Worm (Caenorhabditis elegans) whole organism, young adult: ENCODE measurements around the gene ZK856.5.

Experiments
- B0261.1 ChIP-seq: sonication (generic microtip); optimal IDR thresholded peaks from 2 replicates; lab custom pipeline; 2016; ENCODE audit warnings: mild to moderate bottlenecking, missing genetic modification characterization, moderate library complexity, missing compliant biosample characterization
- B0336.3 ChIP-seq: fragments of 200-800 bp; sonication (Bioruptor generic); IDR thresholded peaks from 2 replicates; pipeline ENCODE4 v1.3.6; 2022; ENCODE audit warnings: missing genetic modification characterization, missing compliant biosample characterization
- C06A6.2 ChIP-seq: fragments of 200-800 bp; sonication (Bioruptor generic); conservative IDR thresholded peaks from 2 replicates; pipeline ENCODE4 v1.3.6; 2022; ENCODE audit warnings: missing genetic modification characterization, missing compliant biosample characterization
- D2030.7 ChIP-seq: fragments of 200-800 bp; sonication (Bioruptor generic); IDR thresholded peaks from 2 replicates; pipeline ENCODE4 v1.3.6; 2022; ENCODE audit warnings: missing genetic modification reagents, missing genetic modification characterization, missing compliant biosample characterization
- F23B12.7 ChIP-seq: sonication (generic microtip); optimal IDR thresholded peaks from 2 replicates; lab custom pipeline; 2017; ENCODE audit warnings: missing genetic modification characterization, mild to moderate bottlenecking, missing compliant biosample characterization, antibody characterized with exemption, moderate library complexity; ENCODE audit not compliant: insufficient read depth
- F37B4.10 ChIP-seq: fragments of 200-800 bp; sonication (Bioruptor generic); IDR thresholded peaks from 2 replicates; pipeline ENCODE4 v1.3.6; 2022; ENCODE audit warnings: missing genetic modification characterization, missing compliant biosample characterization
- F39B2.1 ChIP-seq: fragments of 200-800 bp; sonication (Bioruptor generic); IDR thresholded peaks from 2 replicates; pipeline ENCODE4 v1.3.6; 2022; ENCODE audit warnings: missing genetic modification reagents, missing genetic modification characterization, missing compliant biosample characterization
- F57C9.4 ChIP-seq: sonication (generic microtip); optimal IDR thresholded peaks from 2 replicates; lab custom pipeline; 2017; ENCODE audit warnings: mild to moderate bottlenecking, missing genetic modification characterization, missing compliant biosample characterization
- K12H6.12 ChIP-seq: fragments of 200-800 bp; sonication (Bioruptor generic); optimal IDR thresholded peaks from 2 replicates; lab custom pipeline; 2018; ENCODE audit warnings: mild to moderate bottlenecking, missing genetic modification characterization, missing compliant biosample characterization
- T26A5.8 ChIP-seq: sonication (generic microtip); optimal IDR thresholded peaks from 2 replicates; lab custom pipeline; 2016; ENCODE audit warnings: missing genetic modification characterization, missing compliant biosample characterization
- ZK185.1 ChIP-seq: sonication (generic microtip); optimal IDR thresholded peaks from 2 replicates; lab custom pipeline; 2016; ENCODE audit warnings: mild to moderate bottlenecking, missing genetic modification characterization, missing compliant biosample characterization; ENCODE audit not compliant: poor library complexity, severe bottlenecking
- atf-7 ChIP-seq: sonication (generic microtip); optimal IDR thresholded peaks from 2 replicates; lab custom pipeline; 2017; ENCODE audit warnings: mild to moderate bottlenecking, missing genetic modification characterization, missing compliant biosample characterization
- ccch-3 ChIP-seq: fragments of 200-800 bp; sonication (Bioruptor generic); optimal IDR thresholded peaks from 2 replicates; lab custom pipeline; 2018; ENCODE audit warnings: mild to moderate bottlenecking, missing genetic modification characterization, missing compliant biosample characterization
- cebp-1 ChIP-seq, 2 experiments: fragments of 200-800 bp in 1 of 2; sonication (Bioruptor generic) in 1 of 2; sonication (generic microtip) in 1 of 2; IDR thresholded peaks in 1 of 2; optimal IDR thresholded peaks in 1 of 2; 2 replicates each; pipeline versions ENCODE4 v1.3.6 to Lab custom; 2017 to 2022; ENCODE audit warnings: missing compliant biosample characterization in 2 of 2, missing genetic modification characterization in 2 of 2, mild to moderate bottlenecking in 1 of 2, missing genetic modification reagents in 1 of 2, moderate library complexity in 1 of 2
- cebp-2 ChIP-seq: fragments of 200-800 bp; sonication (Bioruptor generic); IDR thresholded peaks from 2 replicates; pipeline ENCODE4 v1.3.6; 2022; ENCODE audit warnings: missing genetic modification characterization, missing compliant biosample characterization
- ceh-27 ChIP-seq: fragments of 200-800 bp; sonication (Bioruptor generic); optimal IDR thresholded peaks from 2 replicates; lab custom pipeline; 2018; ENCODE audit warnings: mild to moderate bottlenecking, missing genetic modification characterization, moderate library complexity, missing compliant biosample characterization
- dox-1 ChIP-seq: fragments of 200-800 bp; sonication (Bioruptor generic); IDR thresholded peaks from 2 replicates; pipeline ENCODE4 v1.3.6; 2022; ENCODE audit warnings: missing genetic modification reagents, missing genetic modification characterization, missing compliant biosample characterization
- efl-1 ChIP-seq: fragments of 150-350 bp; optimal IDR thresholded peaks from 2 replicates; lab custom pipeline; 2014; ENCODE audit warnings: missing biosample characterization, missing genetic modification reagents, missing genetic modification characterization
- egl-18 ChIP-seq: fragments of 200-800 bp; sonication (Bioruptor generic); IDR thresholded peaks from 2 replicates; pipeline ENCODE4 v1.3.6; 2022; ENCODE audit warnings: missing genetic modification reagents, missing genetic modification characterization, missing compliant biosample characterization
- hmg-1.2 ChIP-seq: fragments of 200-800 bp; sonication (Bioruptor generic); IDR thresholded peaks from 2 replicates; pipeline ENCODE4 v1.3.6; 2022; ENCODE audit warnings: missing genetic modification reagents, missing genetic modification characterization, missing compliant biosample characterization
- hrde-1 ChIP-seq: sonication (generic microtip); optimal IDR thresholded peaks from 2 replicates; lab custom pipeline; 2016; ENCODE audit warnings: missing genetic modification characterization, mild to moderate bottlenecking, missing compliant biosample characterization, moderate library complexity, missing genotype, missing genetic modification reagents, borderline replicate concordance
- hsf-1 ChIP-seq: fragments of 200-800 bp; sonication (Bioruptor generic); IDR thresholded peaks from 2 replicates; pipeline ENCODE4 v1.3.6; 2022; ENCODE audit warnings: missing genetic modification reagents, missing genetic modification characterization, missing compliant biosample characterization
- let-526 ChIP-seq: fragments of 200-800 bp; sonication (Bioruptor generic); IDR thresholded peaks from 2 replicates; pipeline ENCODE4 v1.3.6; 2022; ENCODE audit warnings: missing genetic modification reagents, missing genetic modification characterization, missing compliant biosample characterization
- lin-26 ChIP-seq: fragments of 200-800 bp; sonication (Bioruptor generic); IDR thresholded peaks from 2 replicates; pipeline ENCODE4 v1.3.6; 2022; ENCODE audit warnings: missing genetic modification reagents, missing genetic modification characterization, missing compliant biosample characterization
- lin-35 ChIP-seq, 3 experiments: fragments of 150-350 bp in 2 of 3; sonication (generic microtip) in 1 of 3; optimal IDR thresholded peaks; 2 replicates each; lab custom pipeline; 2014 to 2018; ENCODE audit warnings: missing biosample characterization in 3 of 3, missing genetic modification characterization in 3 of 3, missing genetic modification reagents in 3 of 3
- lin-40 ChIP-seq: sonication (generic microtip); optimal IDR thresholded peaks from 2 replicates; lab custom pipeline; 2016; ENCODE audit warnings: missing genetic modification characterization, mild to moderate bottlenecking, missing compliant biosample characterization, missing genotype, missing genetic modification reagents
- lsy-27 ChIP-seq: sonication (generic microtip); optimal IDR thresholded peaks from 2 replicates; lab custom pipeline; 2017; ENCODE audit warnings: missing genetic modification characterization, mild to moderate bottlenecking, missing compliant biosample characterization, antibody characterized with exemption, missing genotype, borderline replicate concordance; ENCODE audit not compliant: insufficient read depth
- madf-6 ChIP-seq: fragments of 200-800 bp; sonication (Bioruptor generic); IDR thresholded peaks from 2 replicates; pipeline ENCODE4 v1.3.6; 2022; ENCODE audit warnings: missing genetic modification reagents, missing genetic modification characterization, missing compliant biosample characterization
- mcd-1 ChIP-seq: fragments of 200-800 bp; sonication (Bioruptor generic); IDR thresholded peaks from 2 replicates; pipeline ENCODE4 v1.3.6; 2022; ENCODE audit warnings: missing genetic modification reagents, missing genetic modification characterization, missing compliant biosample characterization
- mel-28 ChIP-seq: sonication (generic microtip); optimal IDR thresholded peaks from 2 replicates; lab custom pipeline; 2016; ENCODE audit warnings: borderline replicate concordance, mild to moderate bottlenecking, missing genetic modification characterization, missing compliant biosample characterization
- mes-4 ChIP-seq: sonication (generic microtip); optimal IDR thresholded peaks from 2 replicates; lab custom pipeline; 2016; ENCODE audit warnings: missing genotype, missing genetic modification characterization, missing compliant biosample characterization
- mxl-1 ChIP-seq: sonication (generic microtip); optimal IDR thresholded peaks from 2 replicates; lab custom pipeline; 2016; ENCODE audit warnings: missing genetic modification characterization, missing compliant biosample characterization
- nfya-2 ChIP-seq: fragments of 200-800 bp; sonication (Bioruptor generic); IDR thresholded peaks from 2 replicates; pipeline ENCODE4 v1.3.6; 2022; ENCODE audit warnings: missing genetic modification reagents, missing genetic modification characterization, missing compliant biosample characterization
- nfyb-1 ChIP-seq: fragments of 200-800 bp; sonication (Bioruptor generic); IDR thresholded peaks from 2 replicates; pipeline ENCODE4 v1.3.6; 2022; ENCODE audit warnings: missing genetic modification reagents, missing genetic modification characterization, missing compliant biosample characterization
- nhr-27 ChIP-seq: fragments of 200-800 bp; sonication (Bioruptor generic); optimal IDR thresholded peaks from 2 replicates; lab custom pipeline; 2018; ENCODE audit warnings: mild to moderate bottlenecking, missing genetic modification characterization, moderate library complexity, missing compliant biosample characterization
- nhr-90 ChIP-seq: sonication (generic microtip); optimal IDR thresholded peaks from 2 replicates; lab custom pipeline; 2016; ENCODE audit warnings: missing genotype, mild to moderate bottlenecking, missing genetic modification characterization, missing compliant biosample characterization
- pbrm-1 ChIP-seq: fragments of 200-800 bp; sonication (Bioruptor generic); IDR thresholded peaks from 2 replicates; pipeline ENCODE4 v1.3.6; 2022; ENCODE audit warnings: missing genetic modification reagents, missing genetic modification characterization, missing compliant biosample characterization
- rcor-1 ChIP-seq: fragments of 200-800 bp; sonication (Bioruptor generic); IDR thresholded peaks from 2 replicates; pipeline ENCODE4 v1.3.6; 2022; ENCODE audit warnings: missing genetic modification reagents, missing genetic modification characterization, missing compliant biosample characterization
- rec-8 ChIP-seq, 2 experiments: sonication (generic microtip); optimal IDR thresholded peaks; 2 replicates each; lab custom pipeline; 2016; ENCODE audit warnings: mild to moderate bottlenecking in 2 of 2, missing genetic modification characterization in 2 of 2, missing genetic modification reagents in 2 of 2, missing genotype in 2 of 2, missing biosample characterization in 1 of 2, missing compliant biosample characterization in 1 of 2, moderate library complexity in 1 of 2
- snpc-4 ChIP-seq, 5 experiments: fragments of 150-350 bp in 1 of 5; sonication (generic microtip) in 4 of 5; optimal IDR thresholded peaks; 2 replicates each; lab custom pipeline; 2014 to 2018; ENCODE audit warnings: missing genetic modification characterization in 5 of 5, missing biosample characterization in 3 of 5, antibody characterized with exemption in 2 of 5, mild to moderate bottlenecking in 2 of 5, missing compliant biosample characterization in 2 of 5, missing genotype in 2 of 5, moderate library complexity in 2 of 5, missing genetic modification reagents in 1 of 5
- somi-1 ChIP-seq: fragments of 200-800 bp; sonication (Bioruptor generic); optimal IDR thresholded peaks from 2 replicates; lab custom pipeline; 2018; ENCODE audit warnings: mild to moderate bottlenecking, missing genetic modification characterization, missing compliant biosample characterization
- tbp1 ChIP-seq: fragments of 200-800 bp; sonication (Bioruptor generic); optimal IDR thresholded peaks from 2 replicates; lab custom pipeline; 2018; ENCODE audit warnings: mild to moderate bottlenecking, missing genetic modification characterization, missing compliant biosample characterization
- tlf-1 ChIP-seq: fragments of 200-800 bp; sonication (Bioruptor generic); optimal IDR thresholded peaks from 2 replicates; lab custom pipeline; 2018; ENCODE audit warnings: mild to moderate bottlenecking, missing genetic modification characterization, missing compliant biosample characterization
- unc-130 ChIP-seq: sonication (generic microtip); optimal IDR thresholded peaks from 2 replicates; lab custom pipeline; 2016; ENCODE audit warnings: missing genetic modification reagents, missing genetic modification characterization, missing compliant biosample characterization
- unc-62 ChIP-seq: fragments of 150-350 bp; optimal IDR thresholded peaks from 2 replicates; lab custom pipeline; 2014; ENCODE audit warnings: missing biosample characterization, missing genetic modification reagents, missing genetic modification characterization
- ztf-25 ChIP-seq: fragments of 200-800 bp; sonication (Bioruptor generic); IDR thresholded peaks from 2 replicates; pipeline ENCODE4 v1.3.6; 2022; ENCODE audit warnings: missing genetic modification reagents, missing genetic modification characterization, missing compliant biosample characterization

ZK856.5 gene

ce11 chrV:10174632-10175075, 15.3 kb downstream of the ZK856.5 start:
- TF ChIP-seq mes-4 (tag; lab: Kevin White, UChicago) (no peak), F39B2.1 (no peak), hsf-1 (GFP tag; lab: Robert Waterston, UW) (no peak), snpc-4 (GFP tag; optimal IDR thresholded peaks at IDR 0.05; lab: Kevin White, UChicago) (no peak), snpc-4 (tag; optimal IDR thresholded peaks at IDR 0.05; lab: Kevin White, UChicago) (peak in 1 of 4 experiments; percentile 5), B0336.3 (GFP tag; lab: Robert Waterston, UW) (0 out of 2 replicates have a peak, but pooled peaks have one; percentile 17), mxl-1 (no peak), D2030.7 (no peak), lin-35 (GFP tag; optimal IDR thresholded peaks at IDR 0.05; lab: Kevin White, UChicago) (peak in 1 of 3 experiments; percentile 41), unc-62 (GFP tag; lab: Kevin White, UChicago) (no peak), ZK185.1 (tag; lab: Kevin White, UChicago) (peak; percentile 29), nhr-27 (no peak), tlf-1 (GFP tag; lab: Kevin White, UChicago) (no peak), hrde-1 (tag; lab: Kevin White, UChicago) (no peak), F23B12.7 (tag; lab: Kevin White, UChicago) (no peak), nfyb-1 (GFP tag; lab: Robert Waterston, UW) (peak; percentile 85), T26A5.8 (no peak), lsy-27 (no peak), mcd-1 (GFP tag; lab: Robert Waterston, UW) (peak; percentile 61), madf-6 (GFP tag; lab: Robert Waterston, UW) (no peak), C06A6.2 (GFP tag; lab: Robert Waterston, UW) (0 out of 2 replicates have a peak, but pooled peaks have one; percentile 30), nfya-2 (no peak), rcor-1 (GFP tag; lab: Robert Waterston, UW) (peak; percentile 63; the same call in 1 of the 2 replicates), cebp-2 (GFP tag; lab: Robert Waterston, UW) (no peak), lin-26 (GFP tag; lab: Robert Waterston, UW) (no peak), F37B4.10 (GFP tag; lab: Robert Waterston, UW) (no peak), hmg-1.2 (no peak), mel-28 (tag; lab: Kevin White, UChicago) (no peak), cebp-1 (GFP tag; IDR thresholded peaks at IDR 0.05; lab: Robert Waterston, UW) (no peak), cebp-1 (tag; optimal IDR thresholded peaks at IDR 0.05; lab: Kevin White, UChicago) (peak; percentile 71), ccch-3 (GFP tag; lab: Kevin White, UChicago) (no peak), B0261.1 (tag; lab: Kevin White, UChicago) (no peak), pbrm-1 (GFP tag; lab: Robert Waterston, UW) (peak; percentile 45; the same call in 1 of the 2 replicates), tbp1 (GFP tag; lab: Kevin White, UChicago) (no peak), dox-1 (GFP tag; lab: Robert Waterston, UW) (0 out of 2 replicates have a peak, but pooled peaks have one; percentile 51), efl-1 (no peak), atf-7 (tag; lab: Kevin White, UChicago) (peak; percentile 85), unc-130 (no peak), ztf-25 (GFP tag; lab: Robert Waterston, UW) (no peak), egl-18 (GFP tag; lab: Robert Waterston, UW) (0 out of 2 replicates have a peak, but pooled peaks have one; percentile 24), nhr-90 (tag; lab: Kevin White, UChicago) (no peak), K12H6.12 (tag; lab: Kevin White, UChicago) (peak; percentile 83), F57C9.4 (tag; lab: Kevin White, UChicago) (no peak), let-526 (GFP tag; lab: Robert Waterston, UW) (no peak), somi-1 (GFP tag; lab: Kevin White, UChicago) (peak; percentile 69), rec-8 (tag; optimal IDR thresholded peaks at IDR 0.05; lab: Kevin White, UChicago) (no peak), lin-40 (tag; lab: Kevin White, UChicago) (peak; percentile 63), ceh-27 (GFP tag; lab: Kevin White, UChicago) (peak; percentile 58)
